Fruit fly (Drosophila melanogaster) whole organism, pupa: ENCODE results near the gene wrm2.

Experiments
- CG10348 ChIP-seq: fragments of 200-800 bp; sonication (Bioruptor generic); IDR thresholded peaks from 2 replicates; pipeline ENCODE4 v1.3.6; 2022; ENCODE audit warnings: missing biosample characterization, missing genetic modification characterization
- CG12605 ChIP-seq: fragments of 200-800 bp; sonication (Bioruptor generic); IDR thresholded peaks from 2 replicates; pipeline ENCODE4 v1.3.6; 2022; ENCODE audit warnings: missing biosample characterization, missing genetic modification characterization
- CG13204 ChIP-seq: fragments of 200-800 bp; sonication (Bioruptor generic); optimal IDR thresholded peaks from 2 replicates; lab custom pipeline; 2018; ENCODE audit warnings: missing biosample characterization, mild to moderate bottlenecking, missing genetic modification characterization, moderate library complexity
- CG14655 ChIP-seq: fragments of 200-800 bp; sonication (Bioruptor generic); optimal IDR thresholded peaks from 3 replicates; lab custom pipeline; 2017; ENCODE audit warnings: mild to moderate bottlenecking, missing biosample characterization, missing genetic modification reagents, missing genetic modification characterization
- CG15710 ChIP-seq: fragments of 200-800 bp; sonication (Bioruptor generic); optimal IDR thresholded peaks from 2 replicates; lab custom pipeline; 2018; ENCODE audit warnings: missing biosample characterization, mild to moderate bottlenecking, missing genetic modification characterization, moderate library complexity
- CG17806 ChIP-seq: fragments of 200-800 bp; sonication (Bioruptor generic); optimal IDR thresholded peaks from 2 replicates; lab custom pipeline; 2018; ENCODE audit warnings: missing biosample characterization, mild to moderate bottlenecking, missing genetic modification characterization, moderate library complexity
- CG32121 ChIP-seq: fragments of 200-800 bp; sonication (Bioruptor generic); IDR thresholded peaks from 2 replicates; pipeline ENCODE4 v1.3.6; 2022; ENCODE audit warnings: missing biosample characterization, missing genetic modification characterization
- CG34367 ChIP-seq: fragments of 200-800 bp; sonication (Bioruptor generic); optimal IDR thresholded peaks from 2 replicates; lab custom pipeline; 2018; ENCODE audit warnings: missing biosample characterization, mild to moderate bottlenecking, missing genetic modification characterization
- CG4496 ChIP-seq: fragments of 200-800 bp; sonication (Bioruptor generic); IDR thresholded peaks from 3 replicates; pipeline ENCODE4 v1.3.6; 2022; ENCODE audit warnings: missing biosample characterization, missing genetic modification characterization
- CG8159 ChIP-seq: fragments of 200-800 bp; sonication (Bioruptor generic); optimal IDR thresholded peaks from 3 replicates; lab custom pipeline; 2018; ENCODE audit warnings: missing biosample characterization, mild to moderate bottlenecking, missing genetic modification characterization, moderate library complexity
- CG8301 ChIP-seq: fragments of 200-800 bp; sonication (Bioruptor generic); optimal IDR thresholded peaks from 2 replicates; lab custom pipeline; 2018; ENCODE audit warnings: missing biosample characterization, mild to moderate bottlenecking, missing genetic modification characterization
- CG9948 ChIP-seq: fragments of 200-800 bp; sonication (Bioruptor generic); optimal IDR thresholded peaks from 2 replicates; lab custom pipeline; 2018; ENCODE audit warnings: missing biosample characterization, mild to moderate bottlenecking, missing genetic modification characterization, moderate library complexity
- D1 ChIP-seq: fragments of 200-800 bp; sonication (Bioruptor generic); optimal IDR thresholded peaks from 2 replicates; lab custom pipeline; 2018; ENCODE audit warnings: missing biosample characterization, mild to moderate bottlenecking, missing genetic modification characterization, moderate library complexity
- EcR ChIP-seq: fragments of 200-800 bp; sonication (Bioruptor generic); optimal IDR thresholded peaks from 3 replicates; lab custom pipeline; 2019; ENCODE audit warnings: missing biosample characterization, missing genetic modification characterization, mild to moderate bottlenecking, moderate library complexity, missing genetic modification reagents
- Ets98B ChIP-seq: fragments of 200-800 bp; sonication (Bioruptor generic); IDR thresholded peaks from 2 replicates; pipeline ENCODE4 v1.3.6; 2022; ENCODE audit warnings: missing biosample characterization, missing genetic modification characterization
- Pif1A ChIP-seq: fragments of 200-800 bp; sonication (Bioruptor generic); optimal IDR thresholded peaks from 3 replicates; lab custom pipeline; 2016; ENCODE audit warnings: missing biosample characterization, missing genetic modification characterization
- Pif1B ChIP-seq: fragments of 200-800 bp; sonication (Bioruptor generic); optimal IDR thresholded peaks from 3 replicates; lab custom pipeline; 2016; ENCODE audit warnings: missing biosample characterization, missing genetic modification characterization
- Snoo ChIP-seq: fragments of 200-800 bp; sonication (Bioruptor generic); optimal IDR thresholded peaks from 3 replicates; lab custom pipeline; 2017; ENCODE audit warnings: missing biosample characterization, mild to moderate bottlenecking, missing genetic modification characterization, inconsistent platforms
- fd96Ca ChIP-seq: fragments of 200-800 bp; sonication (Bioruptor generic); IDR thresholded peaks from 3 replicates; pipeline ENCODE4 v1.3.6; 2022; ENCODE audit warnings: missing biosample characterization, missing genetic modification characterization
- gl ChIP-seq: fragments of 200-800 bp; sonication (Bioruptor generic); optimal IDR thresholded peaks from 2 replicates; lab custom pipeline; 2018; ENCODE audit warnings: missing biosample characterization, mild to moderate bottlenecking, missing genetic modification characterization
- rn ChIP-seq: fragments of 200-800 bp; sonication (Bioruptor generic); IDR thresholded peaks from 2 replicates; pipeline ENCODE4 v1.3.6; 2022; ENCODE audit warnings: missing biosample characterization, missing genetic modification characterization

wrm2 gene

dm6 chr3L:7346951-7347350 is 11.9 kb upstream of the wrm2 start, which contains the start of gene CG14834:
Gene CG14834, minus strand, starts transcription at chr3L:7347123.
- TF ChIP-seq CG8301 (tag; lab: Kevin White, UChicago) = no peak
- TF ChIP-seq CG32121 = no peak
- no peak for TF ChIP-seq gl (tag; lab: Kevin White, UChicago)
- TF ChIP-seq Pif1B (GFP tag; lab: Kevin White, UChicago) = no peak
- TF ChIP-seq EcR = no peak

dm6 chr3L:7344965-7345427 is 10.0 kb upstream of the wrm2 start, which contains the start of gene Cln7:
Gene Cln7, minus strand, starts transcription at chr3L:7345183.
- TF ChIP-seq CG15710 = peak; percentile 26
- no peak for TF ChIP-seq CG14655 (GFP tag; lab: Kevin White, UChicago)
- TF ChIP-seq gl (tag; lab: Kevin White, UChicago) = peak; percentile 81
- TF ChIP-seq Snoo (tag; lab: Kevin White, UChicago) = peak; percentile 62
- peak; percentile 82 for TF ChIP-seq CG13204 (GFP tag; lab: Kevin White, UChicago)
- peak; percentile 76 for TF ChIP-seq fd96Ca (GFP tag; lab: Robert Waterston, UW)
- TF ChIP-seq Ets98B = peak; percentile 89
- TF ChIP-seq CG9948 = no peak
- TF ChIP-seq D1 (tag; lab: Kevin White, UChicago) = no peak
- TF ChIP-seq CG34367 = no peak
- TF ChIP-seq CG4496 (GFP tag; lab: Robert Waterston, UW) = peak; percentile 80
- TF ChIP-seq CG8159 (tag; lab: Kevin White, UChicago) = peak; percentile 51
- TF ChIP-seq CG12605 (GFP tag; lab: Robert Waterston, UW) = peak; percentile 78
- TF ChIP-seq Pif1A = no peak
- TF ChIP-seq CG8301 (tag; lab: Kevin White, UChicago) = no peak
- TF ChIP-seq CG10348 (GFP tag; lab: Robert Waterston, UW) = no peak
- TF ChIP-seq rn (GFP tag; lab: Robert Waterston, UW) = no peak
- TF ChIP-seq CG17806 = no peak
- TF ChIP-seq EcR = peak; percentile 99
- TF ChIP-seq Pif1B (GFP tag; lab: Kevin White, UChicago) = peak; percentile 66
- TF ChIP-seq CG32121 = peak; percentile 80

DNA sequence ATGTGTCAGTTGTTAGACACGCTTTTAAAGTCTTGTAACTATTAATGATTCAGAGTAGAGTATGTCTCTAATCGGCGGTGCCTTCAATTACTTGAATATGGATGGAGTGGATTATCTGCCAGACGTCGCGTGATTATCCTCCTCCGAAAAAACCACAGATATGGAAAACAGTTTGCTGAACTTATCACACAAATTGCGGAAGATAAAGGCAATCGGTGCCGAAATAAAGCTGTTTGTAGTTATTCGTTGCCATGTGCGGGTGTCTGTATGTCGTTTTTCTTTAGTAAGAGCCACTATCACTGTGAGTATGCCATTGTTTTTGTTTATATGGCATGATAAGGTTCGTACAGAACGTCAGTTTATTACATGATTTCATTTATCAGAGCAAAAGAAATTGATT is 9.0 kb upstream of the wrm2 start:
- no peak for TF ChIP-seq CG12605 (GFP tag; lab: Robert Waterston, UW)
- TF ChIP-seq Pif1A = no peak
- TF ChIP-seq CG17806 = no peak
- TF ChIP-seq D1 (tag; lab: Kevin White, UChicago) = no peak
- no peak for TF ChIP-seq CG4496 (GFP tag; lab: Robert Waterston, UW)
- TF ChIP-seq CG34367 = no peak
- TF ChIP-seq CG8159 (tag; lab: Kevin White, UChicago) = no peak
- TF ChIP-seq gl (tag; lab: Kevin White, UChicago) = no peak
- TF ChIP-seq CG13204 (GFP tag; lab: Kevin White, UChicago) = no peak
- no peak for TF ChIP-seq CG32121
- TF ChIP-seq rn (GFP tag; lab: Robert Waterston, UW) = no peak
- TF ChIP-seq CG10348 (GFP tag; lab: Robert Waterston, UW) = no peak
- no peak for TF ChIP-seq fd96Ca (GFP tag; lab: Robert Waterston, UW)
- no peak for TF ChIP-seq Pif1B (GFP tag; lab: Kevin White, UChicago)
- no peak for TF ChIP-seq CG9948
- TF ChIP-seq CG8301 (tag; lab: Kevin White, UChicago) = no peak
- TF ChIP-seq EcR = no peak
- TF ChIP-seq Ets98B = no peak
- TF ChIP-seq Snoo (tag; lab: Kevin White, UChicago) = no peak

DNA sequence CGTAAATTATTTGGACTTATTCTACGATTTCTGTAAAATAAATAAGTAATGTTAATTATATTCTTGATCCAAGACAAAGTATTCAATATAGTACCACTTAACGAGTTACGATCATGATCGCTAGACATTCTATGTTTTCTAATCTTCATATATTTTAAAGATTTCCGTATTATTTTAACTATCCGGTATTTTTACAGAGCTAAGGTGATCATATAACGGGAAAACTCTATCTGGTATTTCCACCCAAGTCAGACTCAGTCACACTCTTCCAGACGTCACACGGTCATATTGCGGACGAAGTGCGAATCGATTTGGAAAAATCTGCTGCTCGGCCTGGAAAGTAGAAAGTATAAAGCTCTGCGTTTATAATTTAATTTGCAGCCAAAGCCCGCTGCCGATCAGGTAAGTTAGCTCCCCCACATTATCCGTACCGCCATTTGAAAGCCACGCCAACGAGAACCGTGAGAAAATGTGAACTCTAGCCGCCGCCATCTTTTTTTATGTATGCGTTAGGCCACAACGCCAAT is 4.3 kb upstream of the wrm2 start, which contains the start of the genes lark and eco:
Gene lark, plus strand, starts transcription at position 51 of the 527 bp plus-strand sequence.
Gene eco, minus strand, starts transcription at position 125 of the 527 bp plus-strand sequence.
- no peak for TF ChIP-seq CG15710
- TF ChIP-seq D1 (tag; lab: Kevin White, UChicago) = no peak
- 0 out of 3 replicates have a peak, but pooled peaks have one; percentile 9 for TF ChIP-seq CG4496 (GFP tag; lab: Robert Waterston, UW)
- peak; percentile 14 for TF ChIP-seq CG34367
- TF ChIP-seq gl (tag; lab: Kevin White, UChicago) = peak; percentile 28
- peak; percentile 18 for TF ChIP-seq EcR
- no peak for TF ChIP-seq rn (GFP tag; lab: Robert Waterston, UW)

DNA sequence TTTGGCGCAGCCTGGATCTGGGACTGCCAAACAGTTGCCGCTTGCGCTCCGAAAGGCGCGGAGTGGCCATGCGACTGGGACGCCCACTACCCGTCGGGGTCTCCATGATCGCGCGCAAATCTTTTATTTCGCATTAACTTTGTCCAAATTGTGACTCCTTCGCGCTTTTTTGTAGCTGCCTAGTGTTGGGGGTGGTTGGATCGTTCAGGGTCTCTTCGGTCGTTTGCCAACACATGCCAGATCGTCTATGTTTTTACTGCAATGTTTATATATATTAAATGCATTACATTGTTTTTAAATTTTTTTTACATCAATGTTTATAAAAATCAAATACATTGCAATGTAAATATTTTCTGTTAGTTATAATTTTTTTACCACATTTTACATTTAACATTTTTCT is 3.8 kb upstream of the wrm2 start:
- TF ChIP-seq CG15710 (no peak), CG14655 (GFP tag; lab: Kevin White, UChicago) (no peak), CG12605 (GFP tag; lab: Robert Waterston, UW) (no peak), CG32121 (no peak)

dm6 chr3L:7328567-7329253 is 6.3 kb downstream of the wrm2 start, which contains the start of the genes mrva, CG42307 and mus312:
Gene mrva, minus strand, starts transcription at chr3L:7328842.
Gene CG42307, plus strand, starts transcription at chr3L:7329132.
Gene mus312, plus strand, starts transcription at chr3L:7329132.
- TF ChIP-seq Ets98B = peak; percentile 57
- peak; percentile 23; the same call in 1 of the 3 replicates for TF ChIP-seq fd96Ca (GFP tag; lab: Robert Waterston, UW)
- peak; percentile 82 for TF ChIP-seq CG4496 (GFP tag; lab: Robert Waterston, UW)
- peak; percentile 70 for TF ChIP-seq EcR
- TF ChIP-seq CG34367 = peak; percentile 73
- peak; percentile 80 for TF ChIP-seq CG9948
- TF ChIP-seq Snoo (tag; lab: Kevin White, UChicago) = peak; percentile 82
- peak; percentile 79 for TF ChIP-seq CG32121
- TF ChIP-seq D1 (tag; lab: Kevin White, UChicago) = no peak
- TF ChIP-seq Pif1B (GFP tag; lab: Kevin White, UChicago) = no peak
- no peak for TF ChIP-seq CG14655 (GFP tag; lab: Kevin White, UChicago)
- TF ChIP-seq CG15710 = peak; percentile 90
- TF ChIP-seq CG12605 (GFP tag; lab: Robert Waterston, UW) = peak; percentile 51; the same call in 1 of the 2 replicates
- peak; percentile 89 for TF ChIP-seq CG8159 (tag; lab: Kevin White, UChicago)
- TF ChIP-seq CG17806 = peak; percentile 83
